Worm (Caenorhabditis elegans) whole organism, late embryonic: ENCODE results near the gene str-109.

Source experiments
- fkh-10 ChIP-seq: fragments of 150-350 bp; optimal IDR thresholded peaks from 2 replicates; lab custom pipeline; 2014; ENCODE audit warnings: missing biosample characterization, missing genetic modification reagents, missing genetic modification characterization
- pat-9 ChIP-seq: fragments of 200-800 bp; sonication (Bioruptor generic); optimal IDR thresholded peaks from 2 replicates; lab custom pipeline; 2018; ENCODE audit warnings: mild to moderate bottlenecking, missing genetic modification characterization, moderate library complexity, missing compliant biosample characterization
- rnt-1 ChIP-seq: sonication (generic microtip); optimal IDR thresholded peaks from 2 replicates; lab custom pipeline; 2016; ENCODE audit warnings: missing genetic modification characterization, missing compliant biosample characterization

ce11 chrV:16141071-16141470, 21.0 kb downstream of the str-109 start, which contains the start of gene clc-32:
- TF ChIP-seq fkh-10 (GFP tag; lab: Kevin White, UChicago) (no peak), pat-9 (tag; lab: Kevin White, UChicago) (no peak), rnt-1 (tag; lab: Kevin White, UChicago) (no peak)
